Worm (Caenorhabditis elegans) whole organism, L4 larva: ENCODE measurements around the gene pqm-1.

Experiments
- F26F4.8 ChIP-seq: fragments of 200-800 bp; sonication (Bioruptor generic); conservative IDR thresholded peaks from 2 replicates; pipeline ENCODE4 v1.3.6; 2022; ENCODE audit warnings: missing genetic modification characterization, missing compliant biosample characterization
- F37D6.2 ChIP-seq: sonication (generic microtip); optimal IDR thresholded peaks from 2 replicates; lab custom pipeline; 2016; ENCODE audit warnings: mild to moderate bottlenecking, missing genetic modification characterization, missing compliant biosample characterization
- F49E8.2 ChIP-seq: sonication (generic microtip); optimal IDR thresholded peaks from 2 replicates; lab custom pipeline; 2016; ENCODE audit warnings: missing compliant biosample characterization, mild to moderate bottlenecking, missing genetic modification characterization, borderline replicate concordance
- Y48G9A.11 ChIP-seq: fragments of 200-800 bp; sonication (Bioruptor generic); IDR thresholded peaks from 2 replicates; pipeline ENCODE4 v1.3.6; 2022; ENCODE audit warnings: missing genetic modification reagents, missing genetic modification characterization, missing compliant biosample characterization
- Y5F2A.4 ChIP-seq: fragments of 200-800 bp; sonication (Bioruptor generic); optimal IDR thresholded peaks from 2 replicates; lab custom pipeline; 2018; ENCODE audit warnings: mild to moderate bottlenecking, missing genetic modification characterization, missing compliant biosample characterization
- Y75B8A.6 ChIP-seq: fragments of 200-800 bp; sonication (Bioruptor generic); IDR thresholded peaks from 2 replicates; pipeline ENCODE4 v1.3.6; 2022; ENCODE audit warnings: missing genetic modification reagents, missing genetic modification characterization, missing compliant biosample characterization
- aly-2 ChIP-seq: sonication (generic microtip); optimal IDR thresholded peaks from 2 replicates; lab custom pipeline; 2018; ENCODE audit warnings: missing biosample characterization, missing genetic modification characterization
- ama-1 ChIP-seq: fragments of 150-350 bp; optimal IDR thresholded peaks from 2 replicates; lab custom pipeline; 2014; ENCODE audit warnings: inconsistent platforms, mixed read lengths
- arid-1 ChIP-seq: fragments of 200-800 bp; sonication (Bioruptor generic); conservative IDR thresholded peaks from 2 replicates; pipeline ENCODE4 v1.3.6; 2022; ENCODE audit warnings: missing genetic modification reagents, missing genetic modification characterization, missing compliant biosample characterization
- cey-2 ChIP-seq: sonication (generic microtip); optimal IDR thresholded peaks from 3 replicates; lab custom pipeline; 2017; ENCODE audit warnings: missing genetic modification characterization, mild to moderate bottlenecking, missing compliant biosample characterization, antibody characterized with exemption, borderline replicate concordance; ENCODE audit not compliant: insufficient read depth
- ctbp-1 ChIP-seq: fragments of 200-800 bp; sonication (Bioruptor generic); IDR thresholded peaks from 2 replicates; pipeline ENCODE4 v1.3.6; 2022; ENCODE audit warnings: missing genetic modification reagents, missing genetic modification characterization, missing compliant biosample characterization
- daf-12 ChIP-seq: fragments of 150-350 bp; optimal IDR thresholded peaks from 2 replicates; lab custom pipeline; 2014; ENCODE audit warnings: missing biosample characterization, missing genetic modification reagents, missing genetic modification characterization
- daf-16 ChIP-seq, 3 experiments: sonication (generic microtip); optimal IDR thresholded peaks; 2 replicates each; lab custom pipeline; 2016 to 2017; ENCODE audit warnings: missing genetic modification characterization in 3 of 3, missing genetic modification reagents in 3 of 3, mild to moderate bottlenecking in 2 of 3, missing compliant biosample characterization in 2 of 3, missing biosample characterization in 1 of 3, moderate library complexity in 1 of 3
- dmd-6 ChIP-seq: fragments of 200-800 bp; sonication (Bioruptor generic); IDR thresholded peaks from 2 replicates; pipeline ENCODE4 v1.3.6; 2022; ENCODE audit warnings: missing genetic modification reagents, missing genetic modification characterization, missing compliant biosample characterization
- dmd-8 ChIP-seq: fragments of 200-800 bp; sonication (Bioruptor generic); IDR thresholded peaks from 2 replicates; pipeline ENCODE4 v1.3.6; 2022; ENCODE audit warnings: missing genetic modification characterization, missing compliant biosample characterization
- dpl-1 ChIP-seq: fragments of 150-350 bp; optimal IDR thresholded peaks from 2 replicates; lab custom pipeline; 2014; ENCODE audit warnings: missing biosample characterization, missing genetic modification reagents, missing genetic modification characterization
- egl-27 ChIP-seq: sonication (generic microtip); optimal IDR thresholded peaks from 3 replicates; lab custom pipeline; 2017; ENCODE audit warnings: missing biosample characterization, missing genetic modification reagents, missing genetic modification characterization
- egl-43 ChIP-seq: fragments of 200-800 bp; sonication (Bioruptor generic); IDR thresholded peaks from 2 replicates; pipeline ENCODE4 v1.3.6; 2022; ENCODE audit warnings: missing genetic modification reagents, missing genetic modification characterization, missing compliant biosample characterization
- fkh-10 ChIP-seq: fragments of 150-350 bp; optimal IDR thresholded peaks from 2 replicates; lab custom pipeline; 2014; ENCODE audit warnings: missing biosample characterization, missing genetic modification reagents, missing genetic modification characterization
- hif-1 ChIP-seq, 2 experiments: sonication (generic microtip); optimal IDR thresholded peaks; 2 replicates each; lab custom pipeline; 2016 to 2017; ENCODE audit warnings: missing compliant biosample characterization in 2 of 2, missing genetic modification characterization in 2 of 2, missing genetic modification reagents in 2 of 2, missing genotype in 2 of 2, mild to moderate bottlenecking in 1 of 2
- hlh-11 ChIP-seq: fragments of 200-800 bp; sonication (Bioruptor generic); optimal IDR thresholded peaks from 2 replicates; lab custom pipeline; 2018; ENCODE audit warnings: mild to moderate bottlenecking, missing genetic modification characterization, missing compliant biosample characterization
- hlh-30 ChIP-seq: sonication (generic microtip); optimal IDR thresholded peaks from 2 replicates; lab custom pipeline; 2017; ENCODE audit warnings: antibody characterized with exemption, mild to moderate bottlenecking, missing genetic modification characterization, missing compliant biosample characterization; ENCODE audit not compliant: insufficient read depth
- hmg-1.1 ChIP-seq: fragments of 200-800 bp; sonication (Bioruptor generic); IDR thresholded peaks from 2 replicates; pipeline ENCODE4 v1.3.6; 2022; ENCODE audit warnings: missing genetic modification reagents, missing genetic modification characterization, missing compliant biosample characterization
- lir-3 ChIP-seq: sonication (generic microtip); optimal IDR thresholded peaks from 2 replicates; lab custom pipeline; 2016; ENCODE audit warnings: mild to moderate bottlenecking, missing genetic modification characterization, missing compliant biosample characterization
- lsy-2 ChIP-seq, 2 experiments: fragments of 150-350 bp in 1 of 2; sonication (generic microtip) in 1 of 2; optimal IDR thresholded peaks; 2 replicates each; lab custom pipeline; 2014 to 2017; ENCODE audit warnings: missing biosample characterization in 2 of 2, missing genetic modification characterization in 2 of 2
- mdl-1 ChIP-seq, 2 experiments: fragments of 150-350 bp in 1 of 2; sonication (generic microtip) in 1 of 2; optimal IDR thresholded peaks; 2 replicates each; lab custom pipeline; 2014 to 2017; ENCODE audit warnings: missing biosample characterization in 2 of 2, missing genetic modification characterization in 2 of 2
- mep-1 ChIP-seq: fragments of 150-350 bp; sonication (generic microtip); optimal IDR thresholded peaks from 3 replicates; lab custom pipeline; 2014; ENCODE audit warnings: missing biosample characterization, missing genetic modification characterization
- mes-2 ChIP-seq: sonication (generic microtip); optimal IDR thresholded peaks from 2 replicates; lab custom pipeline; 2016; ENCODE audit warnings: missing genotype, mild to moderate bottlenecking, missing genetic modification characterization, missing compliant biosample characterization; ENCODE audit not compliant: poor library complexity, severe bottlenecking
- nhr-102 ChIP-seq: sonication (generic microtip); optimal IDR thresholded peaks from 2 replicates; lab custom pipeline; 2016; ENCODE audit warnings: mild to moderate bottlenecking, missing genetic modification characterization, moderate library complexity, missing compliant biosample characterization
- nhr-11 ChIP-seq: fragments of 150-350 bp; optimal IDR thresholded peaks from 2 replicates; lab custom pipeline; 2014; ENCODE audit warnings: missing biosample characterization, missing genetic modification characterization
- nhr-28 ChIP-seq: fragments of 150-350 bp; optimal IDR thresholded peaks from 2 replicates; lab custom pipeline; 2014; ENCODE audit warnings: missing biosample characterization, missing genetic modification characterization
- nhr-42 ChIP-seq: fragments of 200-800 bp; sonication (Bioruptor generic); IDR thresholded peaks from 2 replicates; pipeline ENCODE4 v1.3.6; 2022; ENCODE audit warnings: missing genetic modification characterization, missing compliant biosample characterization
- nhr-48 ChIP-seq: sonication (generic microtip); optimal IDR thresholded peaks from 2 replicates; lab custom pipeline; 2016; ENCODE audit warnings: mild to moderate bottlenecking, missing genetic modification characterization, missing compliant biosample characterization
- nhr-6 ChIP-seq: fragments of 150-350 bp; optimal IDR thresholded peaks from 2 replicates; lab custom pipeline; 2014; ENCODE audit warnings: missing biosample characterization, missing genetic modification characterization
- nhr-76 ChIP-seq: fragments of 150-350 bp; optimal IDR thresholded peaks from 2 replicates; lab custom pipeline; 2014; ENCODE audit warnings: missing biosample characterization, missing genetic modification characterization
- php-3 ChIP-seq: fragments of 200-800 bp; sonication (Bioruptor generic); IDR thresholded peaks from 2 replicates; pipeline ENCODE4 v1.3.6; 2022; ENCODE audit warnings: missing genetic modification reagents, missing genetic modification characterization, missing compliant biosample characterization
- rbr-2 ChIP-seq: sonication (generic microtip); optimal IDR thresholded peaks from 2 replicates; lab custom pipeline; 2016; ENCODE audit warnings: missing genotype, missing genetic modification characterization, missing compliant biosample characterization
- saeg-2 ChIP-seq: fragments of 200-800 bp; sonication (Bioruptor generic); IDR thresholded peaks from 2 replicates; pipeline ENCODE4 v1.3.6; 2022; ENCODE audit warnings: missing genetic modification reagents, missing genetic modification characterization, missing compliant biosample characterization
- skn-1 ChIP-seq: fragments of 150-350 bp; optimal IDR thresholded peaks from 2 replicates; lab custom pipeline; 2014; ENCODE audit warnings: missing biosample characterization, missing genetic modification characterization
- snpc-1.2 ChIP-seq: fragments of 200-800 bp; sonication (Bioruptor generic); IDR thresholded peaks from 2 replicates; pipeline ENCODE4 v1.3.6; 2022; ENCODE audit warnings: missing genetic modification reagents, missing genetic modification characterization, missing compliant biosample characterization
- spr-3 ChIP-seq: fragments of 200-800 bp; sonication (Bioruptor generic); optimal IDR thresholded peaks from 2 replicates; lab custom pipeline; 2018; ENCODE audit warnings: mild to moderate bottlenecking, missing genetic modification characterization, missing compliant biosample characterization
- unc-130 ChIP-seq: sonication (generic microtip); optimal IDR thresholded peaks from 2 replicates; lab custom pipeline; 2016; ENCODE audit warnings: missing genetic modification reagents, missing genetic modification characterization, missing compliant biosample characterization
- unc-39 ChIP-seq: sonication (generic microtip); optimal IDR thresholded peaks from 2 replicates; lab custom pipeline; 2017; ENCODE audit warnings: missing biosample characterization, missing genetic modification characterization
- vab-7 ChIP-seq: fragments of 200-800 bp; sonication (Bioruptor generic); IDR thresholded peaks from 2 replicates; pipeline ENCODE4 v1.3.6; 2022; ENCODE audit warnings: missing genetic modification reagents, missing genetic modification characterization, missing compliant biosample characterization

The pqm-1 gene

DNA sequence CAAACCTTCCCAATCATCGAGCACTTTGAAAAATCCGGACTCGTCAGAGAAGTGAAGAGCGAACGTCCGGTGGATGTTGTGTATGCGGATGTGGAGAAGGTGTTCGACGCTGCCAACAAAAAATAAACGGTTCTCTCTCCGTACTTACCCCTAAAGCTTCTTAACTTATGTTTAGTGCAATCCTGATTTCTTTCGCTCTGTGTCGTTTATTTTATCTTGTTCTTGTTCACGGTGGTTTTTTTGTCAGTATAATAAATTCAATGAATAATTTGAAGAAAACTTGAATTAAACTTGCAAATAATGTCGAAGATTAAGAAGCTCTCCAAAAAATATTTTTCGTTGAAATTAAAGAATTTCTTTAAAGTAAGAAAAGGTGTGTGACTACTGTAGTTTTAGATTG lies 23.4 kb downstream of the pqm-1 start, which contains the start of gene F40F8.3:
Gene F40F8.3 (plus strand): TSS at position 301 of the 400 bp plus-strand sequence.
- TF ChIP-seq Y5F2A.4 (no peak), php-3 (no peak), egl-43 (GFP tag; lab: Robert Waterston, UW) (no peak), mes-2 (tag; lab: Kevin White, UChicago) (no peak), vab-7 (GFP tag; lab: Robert Waterston, UW) (no peak), Y48G9A.11 (no peak), rbr-2 (tag; lab: Kevin White, UChicago) (no peak), nhr-48 (tag; lab: Kevin White, UChicago) (no peak), unc-130 (GFP tag; lab: Kevin White, UChicago) (no peak), lir-3 (tag; lab: Kevin White, UChicago) (no peak), unc-39 (tag; lab: Kevin White, UChicago) (no peak), skn-1 (tag; lab: Kevin White, UChicago) (no peak), hmg-1.1 (no peak), F37D6.2 (tag; lab: Kevin White, UChicago) (no peak), ctbp-1 (GFP tag; lab: Robert Waterston, UW) (no peak), F26F4.8 (GFP tag; lab: Robert Waterston, UW) (no peak), dmd-6 (GFP tag; lab: Robert Waterston, UW) (no peak), nhr-28 (no peak)

DNA sequence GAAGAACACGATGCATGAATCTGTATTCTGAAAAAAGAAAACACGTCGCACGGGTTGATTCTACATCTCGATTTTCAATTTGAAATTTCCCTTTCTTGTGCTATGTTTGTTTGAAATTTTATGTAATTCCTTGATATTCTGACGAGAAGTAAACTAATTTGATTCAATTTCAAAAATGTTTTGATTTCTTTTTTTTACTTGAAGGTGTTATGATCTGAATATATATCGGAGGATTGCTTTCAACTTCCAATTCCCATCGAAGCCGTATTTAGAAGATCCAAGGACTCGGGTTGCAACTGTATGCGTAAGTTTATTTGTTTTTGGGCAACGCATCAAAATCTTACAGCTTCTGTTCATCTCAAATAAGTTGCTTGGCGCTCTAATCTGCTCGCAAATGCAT lies 25.0 kb downstream of the pqm-1 start, which contains the start of gene F40F8.1:
Gene F40F8.1 (plus strand): TSS at position 301 of the 400 bp plus-strand sequence.
- TF ChIP-seq lsy-2 (tag; optimal IDR thresholded peaks at IDR 0.05; lab: Kevin White, UChicago): no peak
- TF ChIP-seq nhr-42 (GFP tag; lab: Robert Waterston, UW): no peak
- TF ChIP-seq cey-2 (tag; lab: Kevin White, UChicago): no peak
- TF ChIP-seq saeg-2 (GFP tag; lab: Robert Waterston, UW): no peak
- TF ChIP-seq mdl-1 (tag; optimal IDR thresholded peaks at IDR 0.05; lab: Kevin White, UChicago): no peak
- TF ChIP-seq Y75B8A.6 (GFP tag; lab: Robert Waterston, UW): no peak
- TF ChIP-seq nhr-102 (tag; lab: Kevin White, UChicago): no peak
- TF ChIP-seq lir-3 (tag; lab: Kevin White, UChicago): no peak
- no peak for TF ChIP-seq dmd-8 (GFP tag; lab: Robert Waterston, UW)
- TF ChIP-seq hlh-30 (tag; lab: Kevin White, UChicago): no peak
- TF ChIP-seq daf-12 (tag; lab: Kevin White, UChicago): no peak
- TF ChIP-seq egl-27: no peak

DNA sequence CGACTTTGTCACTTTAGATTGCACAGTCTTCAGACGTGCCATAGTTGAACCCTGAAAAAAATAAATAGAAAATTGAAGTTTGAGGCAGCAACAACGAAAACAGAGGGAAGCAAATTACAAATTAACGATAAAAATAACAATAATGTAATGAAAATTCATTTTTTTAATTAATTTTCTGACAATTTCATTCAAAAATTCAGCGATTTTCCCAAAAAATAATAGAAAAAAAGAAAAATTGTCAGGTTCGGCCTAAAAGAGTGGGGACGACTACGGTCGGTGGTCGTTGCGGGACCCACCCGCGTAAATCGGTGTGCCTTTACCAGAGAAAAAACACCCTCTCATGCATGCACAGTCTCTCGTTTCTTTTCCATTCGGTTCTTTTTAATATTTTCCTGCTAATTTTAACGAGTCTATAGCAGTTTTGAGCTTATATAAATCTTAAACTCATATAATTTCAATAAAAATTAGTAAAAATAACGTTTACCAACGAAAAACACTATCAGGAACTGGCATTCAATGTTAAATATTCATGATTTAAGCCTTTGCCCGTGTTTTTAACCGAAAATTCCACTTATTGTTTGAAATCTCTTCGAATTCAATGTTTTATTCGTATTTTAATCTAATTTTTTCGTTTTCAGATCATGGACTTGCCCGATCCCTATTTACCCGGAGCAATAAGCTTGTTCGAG lies 25.9 kb downstream of the pqm-1 start, which contains the start of the genes rps-9 and lsm-1:
Gene rps-9 (minus strand): TSS at position 51 of the 689 bp plus-strand sequence.
Gene lsm-1 (plus strand): TSS at position 639 of the 689 bp plus-strand sequence.
- peak; percentile 71 for TF ChIP-seq mep-1 (tag; lab: Kevin White, UChicago)
- TF ChIP-seq snpc-1.2 (GFP tag; lab: Robert Waterston, UW): no peak
- TF ChIP-seq nhr-76 (tag; lab: Kevin White, UChicago): no peak
- peak; percentile 49 to 98 for TF ChIP-seq lsy-2 (tag; optimal IDR thresholded peaks at IDR 0.05; lab: Kevin White, UChicago)
- TF ChIP-seq hlh-11: peak; percentile 57
- peak; percentile 45 for TF ChIP-seq nhr-11 (tag; lab: Kevin White, UChicago)
- TF ChIP-seq hmg-1.1: peak; percentile 60; the same call in 1 of the 2 replicates
- TF ChIP-seq ama-1 (lab: Kevin White, UChicago): peak; percentile 32
- TF ChIP-seq rbr-2 (tag; lab: Kevin White, UChicago): peak; percentile 43
- TF ChIP-seq fkh-10 (GFP tag; lab: Kevin White, UChicago): peak; percentile 40
- TF ChIP-seq nhr-28: peak; percentile 5
- TF ChIP-seq dmd-6 (GFP tag; lab: Robert Waterston, UW): peak; percentile 25; the same call in 1 of the 2 replicates
- 0 out of 2 replicates have a peak, but pooled peaks have one; percentile 38 for TF ChIP-seq arid-1 (GFP tag; lab: Robert Waterston, UW)
- peak; percentile 84 for TF ChIP-seq mes-2 (tag; lab: Kevin White, UChicago)
- peak; percentile 63 for TF ChIP-seq dpl-1 (GFP tag; lab: Kevin White, UChicago)
- TF ChIP-seq aly-2 (tag; lab: Kevin White, UChicago): no peak
- peak in 1 of 2 experiments; percentile 64 for TF ChIP-seq hif-1 (tag; optimal IDR thresholded peaks at IDR 0.05; lab: Kevin White, UChicago)
- peak; percentile 45 for TF ChIP-seq unc-130 (GFP tag; lab: Kevin White, UChicago)
- no peak for TF ChIP-seq daf-16 (GFP tag; optimal IDR thresholded peaks at IDR 0.05; lab: Kevin White, UChicago)
- TF ChIP-seq daf-16 (tag; optimal IDR thresholded peaks at IDR 0.05; lab: Kevin White, UChicago): peak; percentile 32
- peak; percentile 58 for TF ChIP-seq hlh-30 (tag; lab: Kevin White, UChicago)
- no peak for TF ChIP-seq dmd-8 (GFP tag; lab: Robert Waterston, UW)
- TF ChIP-seq spr-3 (GFP tag; lab: Kevin White, UChicago): no peak
- TF ChIP-seq nhr-6: peak; percentile 23
- no peak for TF ChIP-seq F49E8.2 (tag; lab: Kevin White, UChicago)
